Worm (Caenorhabditis elegans): ENCODE data around the gene T05A12.4.

- TF ChIP-seq aly-1 (tag; optimal IDR thresholded peaks at IDR 0.05) (no peak), B0310.2 (tag; optimal IDR thresholded peaks at IDR 0.05) (no peak)
These were observed 4.4 kb upstream of the T05A12.4 start, which contains the start of gene tre-2 for ce11 chrIV:6883342-6883741.
